Worm (Caenorhabditis elegans): Measurements from ENCODE around the gene Y54G11A.7.
"Not testable (repeated sequence)": the region's sequence is repeated elsewhere in the genome, so short reads cannot be mapped to it uniquely, and the experiment has no call there.

Gene Y54G11A.7

ce11 chrII:14297050-14297449, at the start of gene Y54G11A.7:
Y54G11A.7 (plus strand) TSS chrII:14297305.
- not testable (repeated sequence) for TF ChIP-seq ceh-48 (tag; optimal IDR thresholded peaks at IDR 0.05); ceh-19 (GFP tag; optimal IDR thresholded peaks at IDR 0.05); ets-4 (tag; optimal IDR thresholded peaks at IDR 0.05)

DNA sequence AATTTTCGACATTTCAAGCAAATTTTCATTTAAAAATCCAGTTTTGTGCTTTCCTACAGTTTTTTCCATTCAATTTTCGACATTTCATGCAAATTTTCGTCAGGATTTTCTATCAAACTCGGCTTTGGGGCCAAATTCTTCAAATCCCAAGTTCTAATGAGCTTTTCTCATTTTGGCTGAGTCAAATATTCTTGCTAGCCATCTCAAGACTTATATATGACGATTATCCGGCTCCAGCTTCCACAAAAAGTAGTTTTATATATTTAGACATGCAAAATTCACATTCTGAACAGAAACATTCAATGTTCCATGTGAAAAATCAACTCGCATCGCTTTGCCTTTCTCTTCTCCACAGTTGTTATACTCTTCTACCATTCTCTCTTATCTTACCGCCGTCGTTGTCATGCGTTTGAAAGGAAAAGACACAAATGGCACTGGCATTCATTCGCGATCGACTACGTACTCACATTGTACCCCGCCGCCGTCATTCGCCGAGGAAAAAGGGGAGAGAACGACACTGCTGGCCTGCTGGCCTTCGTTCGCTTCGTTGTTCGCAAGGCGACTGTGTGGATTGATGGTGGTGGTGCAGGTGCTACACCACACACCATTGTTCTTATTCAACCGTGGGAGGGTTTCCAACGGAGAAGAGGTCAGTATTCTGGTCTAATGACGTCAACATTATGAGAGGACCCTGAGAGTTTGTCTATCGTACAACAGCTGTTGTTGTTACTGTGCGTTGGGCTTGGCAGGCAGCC, 49.2 kb upstream of the Y54G11A.7 start:
- peak; percentile 2 for TF ChIP-seq ceh-34 (tag; optimal IDR thresholded peaks at IDR 0.05)
- TF ChIP-seq ttx-3 (tag; optimal IDR thresholded peaks at IDR 0.05), result no peak
- TF ChIP-seq ceh-19 (GFP tag; optimal IDR thresholded peaks at IDR 0.05), result peak; percentile 44
- TF ChIP-seq sox-2 (GFP tag; IDR thresholded peaks at IDR 0.05), result peak; percentile 74
- peak; percentile 5 for TF ChIP-seq sdc-2 (tag; optimal IDR thresholded peaks at IDR 0.05)
- TF ChIP-seq elt-4 (tag; optimal IDR thresholded peaks at IDR 0.05), result no peak
- TF ChIP-seq hlh-6 (tag; optimal IDR thresholded peaks at IDR 0.05), result peak; percentile 63
- TF ChIP-seq elt-2 (tag; optimal IDR thresholded peaks at IDR 0.05), result peak; percentile 35
- TF ChIP-seq ahr-1 (tag; optimal IDR thresholded peaks at IDR 0.05), result no peak
- TF ChIP-seq ceh-45 (GFP tag; IDR thresholded peaks at IDR 0.05), result 0 out of 2 replicates have a peak, but pooled peaks have one; percentile 27
- no peak for TF ChIP-seq unc-42 (tag; optimal IDR thresholded peaks at IDR 0.05)
- TF ChIP-seq nhr-232 (tag; optimal IDR thresholded peaks at IDR 0.05), result peak; percentile 19
- TF ChIP-seq nfya-1 (tag; optimal IDR thresholded peaks at IDR 0.05), result peak; percentile 44
- TF ChIP-seq ceh-31 (tag; optimal IDR thresholded peaks at IDR 0.05), result peak; percentile 36
- TF ChIP-seq ceh-2 (tag; optimal IDR thresholded peaks at IDR 0.05), result peak; percentile 16
- TF ChIP-seq ceh-9 (tag; optimal IDR thresholded peaks at IDR 0.05), result no peak
- peak; percentile 6 for TF ChIP-seq unc-55 (GFP tag; optimal IDR thresholded peaks at IDR 0.05)
- TF ChIP-seq ref-2 (tag; optimal IDR thresholded peaks at IDR 0.05), result peak; percentile 86
- TF ChIP-seq hlh-30 (tag; optimal IDR thresholded peaks at IDR 0.05; ENCODE audit: insufficient read depth), result peak; percentile 46
- TF ChIP-seq rnt-1 (tag; optimal IDR thresholded peaks at IDR 0.05), result peak; percentile 10
- TF ChIP-seq madf-2 (tag; optimal IDR thresholded peaks at IDR 0.05), result peak; percentile 91
- peak; percentile 62 for TF ChIP-seq tbx-2 (tag; optimal IDR thresholded peaks at IDR 0.05)
- no peak for TF ChIP-seq fkh-10 (GFP tag; optimal IDR thresholded peaks at IDR 0.05)

DNA sequence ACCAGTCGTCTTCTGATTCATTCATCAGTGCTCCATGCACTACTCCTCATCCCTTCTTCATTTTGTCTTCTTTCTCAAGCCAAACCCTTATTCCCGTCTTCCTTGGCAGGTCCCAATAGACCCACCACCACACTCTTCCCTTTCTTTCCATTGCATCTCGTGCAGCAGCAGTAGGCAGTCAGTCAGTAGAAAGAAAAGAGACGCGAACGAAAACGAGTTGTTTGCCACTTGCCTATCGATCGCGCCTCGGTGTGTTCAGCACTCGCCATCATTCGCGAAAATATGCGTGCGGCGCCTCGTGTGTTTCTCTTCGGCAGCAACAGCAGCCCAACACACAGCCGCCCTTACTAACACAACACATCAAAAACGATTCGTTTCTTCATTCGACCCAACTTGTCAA, 47.6 kb upstream of the Y54G11A.7 start:
- no peak for TF ChIP-seq pag-3 (tag; optimal IDR thresholded peaks at IDR 0.05; ENCODE audit: borderline replicate concordance)
- no peak for TF ChIP-seq elt-4 (tag; optimal IDR thresholded peaks at IDR 0.05)
- TF ChIP-seq ahr-1 (tag; optimal IDR thresholded peaks at IDR 0.05), result no peak
- TF ChIP-seq ceh-19 (GFP tag; optimal IDR thresholded peaks at IDR 0.05), result peak; percentile 33
- TF ChIP-seq sdc-2 (tag; optimal IDR thresholded peaks at IDR 0.05), result peak; percentile 30
- TF ChIP-seq ceh-45 (GFP tag; IDR thresholded peaks at IDR 0.05), result no peak
- peak; percentile 52 for TF ChIP-seq mec-3 (tag; optimal IDR thresholded peaks at IDR 0.05; ENCODE audit: borderline replicate concordance)
- TF ChIP-seq unc-86 (tag; optimal IDR thresholded peaks at IDR 0.05), result no peak
- peak; percentile 40 for TF ChIP-seq unc-42 (tag; optimal IDR thresholded peaks at IDR 0.05)
- TF ChIP-seq ref-2 (tag; optimal IDR thresholded peaks at IDR 0.05), result peak; percentile 14
- TF ChIP-seq fkh-10 (GFP tag; optimal IDR thresholded peaks at IDR 0.05), result peak; percentile 45
- TF ChIP-seq ceh-18 (tag; optimal IDR thresholded peaks at IDR 0.05), result no peak
- peak; percentile 8 for TF ChIP-seq ceh-6 (GFP tag; optimal IDR thresholded peaks at IDR 0.05)
- peak; percentile 62 for TF ChIP-seq ceh-31 (tag; optimal IDR thresholded peaks at IDR 0.05)
- no peak for TF ChIP-seq lim-6 (tag; optimal IDR thresholded peaks at IDR 0.05)
- TF ChIP-seq ceh-48 (tag; optimal IDR thresholded peaks at IDR 0.05), result peak; percentile 68
- TF ChIP-seq F13H6.1 (tag; optimal IDR thresholded peaks at IDR 0.05), result no peak
- TF ChIP-seq tbx-7 (tag; optimal IDR thresholded peaks at IDR 0.05), result no peak
- peak; percentile 19 for TF ChIP-seq hlh-6 (tag; optimal IDR thresholded peaks at IDR 0.05)
- TF ChIP-seq hlh-8 (tag; optimal IDR thresholded peaks at IDR 0.05), result peak; percentile 1
- peak; percentile 49 for TF ChIP-seq ceh-34 (tag; optimal IDR thresholded peaks at IDR 0.05)
- peak; percentile 64 for TF ChIP-seq ama-1 (optimal IDR thresholded peaks at IDR 0.05)
- no peak for TF ChIP-seq C08G9.2 (tag; optimal IDR thresholded peaks at IDR 0.05)
- peak; percentile 29 for TF ChIP-seq lin-11 (tag; optimal IDR thresholded peaks at IDR 0.05)
- peak; percentile 28 for TF ChIP-seq dmd-4 (tag; optimal IDR thresholded peaks at IDR 0.05; ENCODE audit: borderline replicate concordance)
- peak; percentile 66 for TF ChIP-seq hlh-30 (tag; optimal IDR thresholded peaks at IDR 0.05; ENCODE audit: insufficient read depth)
- peak; percentile 99 for TF ChIP-seq madf-2 (tag; optimal IDR thresholded peaks at IDR 0.05)
- TF ChIP-seq ceh-14 (tag; optimal IDR thresholded peaks at IDR 0.05), result no peak
- peak; percentile 67 for TF ChIP-seq tbx-2 (tag; optimal IDR thresholded peaks at IDR 0.05)
- TF ChIP-seq nfya-1 (tag; optimal IDR thresholded peaks at IDR 0.05), result peak; percentile 76
- no peak for TF ChIP-seq pha-4 (tag; optimal IDR thresholded peaks at IDR 0.05)
- TF ChIP-seq T23F11.4 (GFP tag; optimal IDR thresholded peaks at IDR 0.05), result no peak

All from whole organism, late embryonic.